Worm (Caenorhabditis elegans): ENCODE measurements around the gene irg-8.

Gene irg-8

DNA sequence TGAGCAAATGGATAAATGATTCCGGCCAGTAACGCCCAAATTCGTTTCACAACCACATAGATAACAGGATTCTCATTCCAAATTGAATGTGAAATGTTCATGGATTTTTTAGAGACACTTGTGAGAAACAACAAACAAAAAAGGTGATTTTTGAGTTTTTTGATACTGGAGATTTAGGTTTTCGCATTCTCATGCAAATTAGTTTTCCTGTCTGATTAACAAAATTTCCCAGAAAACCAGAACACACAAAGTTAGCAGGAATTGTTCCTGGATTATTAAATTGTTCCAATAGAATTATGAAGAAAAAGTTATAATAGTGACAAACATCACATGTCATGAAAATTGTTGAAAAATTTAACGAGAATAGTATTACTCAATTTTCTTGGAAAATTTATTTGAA is 25.7 kb upstream of the irg-8 start, which contains the start of gene srh-33:
Gene srh-33 (minus strand): TSS at position 101 of the 400 bp plus-strand sequence.
- TF ChIP-seq zag-1 (tag; optimal IDR thresholded peaks at IDR 0.05) = no peak
- no peak for TF ChIP-seq ceh-82 (tag; optimal IDR thresholded peaks at IDR 0.05)
- no peak for TF ChIP-seq lin-15B (tag; optimal IDR thresholded peaks at IDR 0.05)
- TF ChIP-seq tbx-2 (tag; optimal IDR thresholded peaks at IDR 0.05) = no peak
- TF ChIP-seq ztf-4 (tag; optimal IDR thresholded peaks at IDR 0.05) = no peak
- no peak for TF ChIP-seq daf-12 (tag; optimal IDR thresholded peaks at IDR 0.05)
- no peak for TF ChIP-seq elt-1 (tag; optimal IDR thresholded peaks at IDR 0.05)
- no peak for TF ChIP-seq nhr-237 (tag; optimal IDR thresholded peaks at IDR 0.05)
- TF ChIP-seq ztf-11 (tag; optimal IDR thresholded peaks at IDR 0.05) = no peak
- TF ChIP-seq mml-1 (tag; optimal IDR thresholded peaks at IDR 0.05) = no peak
- no peak for TF ChIP-seq egl-5 (tag; optimal IDR thresholded peaks at IDR 0.05)

- TF ChIP-seq ceh-9 (tag; optimal IDR thresholded peaks at IDR 0.05) = no peak
- no peak for TF ChIP-seq nhr-23 (tag; optimal IDR thresholded peaks at IDR 0.05)
- TF ChIP-seq fos-1 (tag; optimal IDR thresholded peaks at IDR 0.05) = no peak
- no peak for TF ChIP-seq nhr-11 (tag; optimal IDR thresholded peaks at IDR 0.05)
- TF ChIP-seq egl-5 (tag; optimal IDR thresholded peaks at IDR 0.05) = no peak
- no peak for TF ChIP-seq ceh-28 (tag; optimal IDR thresholded peaks at IDR 0.05)
- no peak for TF ChIP-seq elt-3 (tag; optimal IDR thresholded peaks at IDR 0.05)
- no peak for TF ChIP-seq lin-15B (tag; optimal IDR thresholded peaks at IDR 0.05)
- no peak for TF ChIP-seq ZK546.5 (tag; optimal IDR thresholded peaks at IDR 0.05)
- no peak for TF ChIP-seq nhr-77 (tag; optimal IDR thresholded peaks at IDR 0.05)
- TF ChIP-seq fkh-10 (GFP tag; optimal IDR thresholded peaks at IDR 0.05) = no peak
- TF ChIP-seq nhr-237 (tag; optimal IDR thresholded peaks at IDR 0.05) = no peak
- TF ChIP-seq mml-1 (tag; optimal IDR thresholded peaks at IDR 0.05) = no peak
- TF ChIP-seq egl-27 (tag; optimal IDR thresholded peaks at IDR 0.05) = no peak
- no peak for TF ChIP-seq tbx-2 (tag; optimal IDR thresholded peaks at IDR 0.05)
These were observed 23.4 kb upstream of the irg-8 start, which contains the start of gene B0554.7 for ce11 chrV:440923-441322. B0554.7 (minus strand) TSS chrV:441023.

DNA sequence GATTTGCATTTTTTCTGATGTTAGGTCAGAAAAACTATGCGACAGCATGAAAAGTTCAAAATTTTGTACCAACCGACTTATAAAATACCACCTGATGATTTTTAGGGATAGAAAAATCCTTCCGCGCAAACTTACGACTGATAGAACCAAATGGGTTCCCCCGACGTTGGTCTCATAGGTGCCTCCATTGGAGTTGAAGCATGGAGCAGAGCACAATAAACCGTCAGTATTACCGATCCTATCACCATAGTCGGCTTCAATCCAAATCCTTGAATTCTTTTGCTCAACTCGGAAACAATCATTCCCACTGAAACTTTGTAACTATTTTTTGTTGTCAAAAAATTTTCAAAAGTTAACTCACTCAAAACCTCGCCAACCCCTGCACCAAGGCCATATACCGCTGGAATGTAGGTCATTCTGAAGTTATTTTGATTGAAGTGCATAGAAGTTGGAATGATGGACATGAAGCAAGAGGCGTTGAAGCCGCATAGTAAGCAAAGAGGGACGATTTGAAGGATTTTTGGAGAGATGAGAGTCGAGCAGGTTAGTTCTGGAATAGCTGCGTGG is 21.8 kb upstream of the irg-8 start:
- no peak for TF ChIP-seq egl-27 (tag; optimal IDR thresholded peaks at IDR 0.05)
- TF ChIP-seq egl-5 (tag; optimal IDR thresholded peaks at IDR 0.05) = no peak
- no peak for TF ChIP-seq nhr-11 (tag; optimal IDR thresholded peaks at IDR 0.05)
- TF ChIP-seq fkh-10 (GFP tag; optimal IDR thresholded peaks at IDR 0.05) = no peak
- no peak for TF ChIP-seq ZK546.5 (tag; optimal IDR thresholded peaks at IDR 0.05)

- TF ChIP-seq unc-62 (GFP tag; optimal IDR thresholded peaks at IDR 0.05) (no peak), lin-15B (tag; optimal IDR thresholded peaks at IDR 0.05) (no peak), daf-12 (tag; optimal IDR thresholded peaks at IDR 0.05) (no peak), elt-2 (tag; optimal IDR thresholded peaks at IDR 0.05) (no peak), nhr-67 (tag; optimal IDR thresholded peaks at IDR 0.05) (no peak), unc-39 (tag; optimal IDR thresholded peaks at IDR 0.05) (no peak), aly-2 (tag; optimal IDR thresholded peaks at IDR 0.05) (no peak), ceh-28 (tag; optimal IDR thresholded peaks at IDR 0.05) (no peak), nhr-23 (tag; optimal IDR thresholded peaks at IDR 0.05) (no peak), mml-1 (tag; optimal IDR thresholded peaks at IDR 0.05) (no peak), fos-1 (tag; optimal IDR thresholded peaks at IDR 0.05) (no peak), egl-27 (tag; optimal IDR thresholded peaks at IDR 0.05) (no peak), R02D3.7 (tag; optimal IDR thresholded peaks at IDR 0.05) (no peak), lsy-12 (tag; optimal IDR thresholded peaks at IDR 0.05) (no peak), snpc-4 (tag; optimal IDR thresholded peaks at IDR 0.05) (no peak), nhr-237 (tag; optimal IDR thresholded peaks at IDR 0.05) (no peak), eor-1 (tag; optimal IDR thresholded peaks at IDR 0.05) (no peak)
These were observed 20.6 kb upstream of the irg-8 start, which contains the start of gene B0554.1 for ce11 chrV:438094-438493. B0554.1 (plus strand) TSS chrV:438394.

DNA sequence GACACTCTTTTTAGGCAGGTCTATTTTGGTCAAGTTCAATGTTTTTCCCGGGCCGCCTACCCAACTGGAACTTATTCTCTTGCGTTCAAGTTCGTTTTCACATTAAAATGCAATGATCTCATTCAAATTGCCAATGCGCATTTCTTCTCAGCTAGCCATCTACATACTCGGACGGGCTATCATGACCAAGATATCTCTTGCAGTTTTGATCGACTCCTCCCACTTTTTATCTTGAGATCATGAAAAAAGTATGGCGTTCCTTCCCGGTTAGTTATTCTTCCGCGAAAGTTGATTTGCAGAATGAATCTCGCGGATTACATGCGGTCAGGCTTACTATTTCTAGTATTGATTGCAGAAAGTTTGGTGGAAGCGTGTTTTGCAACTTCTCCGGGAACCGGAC is 16.4 kb upstream of the irg-8 start, which contains the start of gene B0554.2:
Gene B0554.2 (plus strand): TSS at position 301 of the 400 bp plus-strand sequence.
- no peak for TF ChIP-seq snpc-4 (tag; optimal IDR thresholded peaks at IDR 0.05)

ce11 chrV:432991-433390 is 15.5 kb upstream of the irg-8 start:
- TF ChIP-seq R02D3.7 (tag; optimal IDR thresholded peaks at IDR 0.05) (no peak), egl-27 (tag; optimal IDR thresholded peaks at IDR 0.05) (no peak), hmg-11 (tag; optimal IDR thresholded peaks at IDR 0.05) (no peak)
